Worm (Caenorhabditis elegans) whole organism, L4/young adult: ENCODE measurements around the gene D1044.1.

Source experiments
- W03F9.2 ChIP-seq: fragments of 150-350 bp; optimal IDR thresholded peaks from 2 replicates; lab custom pipeline; 2014; ENCODE audit warnings: missing biosample characterization, missing genetic modification characterization
- dao-5 ChIP-seq: sonication (generic microtip); optimal IDR thresholded peaks from 2 replicates; lab custom pipeline; 2016; ENCODE audit warnings: missing genotype, missing genetic modification characterization, moderate library complexity, missing compliant biosample characterization
- him-1 ChIP-seq: sonication (generic microtip); optimal IDR thresholded peaks from 2 replicates; lab custom pipeline; 2016; ENCODE audit warnings: missing genotype, missing genetic modification reagents, missing genetic modification characterization, missing compliant biosample characterization

D1044.1 gene

DNA sequence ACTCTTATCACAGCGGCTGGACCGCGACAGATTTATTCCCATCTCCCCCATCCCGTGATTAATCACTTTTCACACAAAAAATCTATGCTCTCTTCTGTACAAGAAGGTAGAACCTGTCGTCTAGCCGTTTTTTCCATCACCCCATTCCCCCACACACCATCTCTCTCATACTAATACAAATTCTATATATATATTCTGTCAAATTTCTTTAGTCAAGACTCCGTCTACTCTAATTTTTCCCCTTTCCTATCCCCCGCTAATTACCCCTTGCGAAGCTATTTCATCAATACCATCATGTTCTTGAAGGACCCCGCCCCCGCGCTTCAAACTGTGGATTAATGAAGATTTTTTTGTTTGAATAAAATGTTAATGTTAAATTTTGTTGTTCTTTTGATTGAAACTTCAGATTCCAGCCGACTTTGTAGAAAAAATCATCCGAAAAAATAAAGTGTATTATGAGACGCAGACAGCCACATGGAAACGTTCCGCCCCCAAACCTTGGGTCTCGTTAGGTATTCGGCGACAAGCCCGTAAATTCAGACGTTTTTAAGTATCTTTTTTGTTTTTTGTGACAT lies 38.0 kb upstream of the D1044.1 start:
- TF ChIP-seq dao-5 (tag; lab: Kevin White, UChicago) = no peak
- TF ChIP-seq him-1 (tag; lab: Kevin White, UChicago) = peak; percentile 16
- no peak for TF ChIP-seq W03F9.2 (tag; lab: Kevin White, UChicago)

DNA sequence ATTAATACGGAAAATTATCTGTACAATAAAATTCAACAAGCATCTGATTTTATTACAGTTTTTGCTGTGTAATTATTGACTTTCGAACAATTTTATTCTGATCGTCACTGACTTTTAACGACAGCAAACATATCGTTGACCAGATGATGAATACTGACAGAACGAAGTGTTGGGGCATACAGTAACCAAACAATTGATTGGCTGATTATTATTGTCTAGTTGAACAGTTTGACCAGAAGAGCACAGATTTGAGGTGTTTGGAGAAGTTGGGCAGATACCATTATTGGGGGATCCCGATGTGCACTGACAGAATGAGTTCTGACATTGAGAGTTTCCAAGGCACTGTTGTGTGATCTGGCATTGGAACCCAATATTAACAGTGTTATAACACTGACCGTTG lies 37.2 kb upstream of the D1044.1 start:
- no peak for TF ChIP-seq him-1 (tag; lab: Kevin White, UChicago)
- TF ChIP-seq dao-5 (tag; lab: Kevin White, UChicago) = no peak
- TF ChIP-seq W03F9.2 (tag; lab: Kevin White, UChicago) = no peak

- TF ChIP-seq W03F9.2 (tag; lab: Kevin White, UChicago) (no peak), dao-5 (tag; lab: Kevin White, UChicago) (no peak), him-1 (tag; lab: Kevin White, UChicago) (no peak)
Measured at ce11 chrIII:5508669-5509068, 35.4 kb upstream of the D1044.1 start, which contains the start of gene D1044.7. TSS of gene D1044.7 (minus strand) at chrIII:5508769.

DNA sequence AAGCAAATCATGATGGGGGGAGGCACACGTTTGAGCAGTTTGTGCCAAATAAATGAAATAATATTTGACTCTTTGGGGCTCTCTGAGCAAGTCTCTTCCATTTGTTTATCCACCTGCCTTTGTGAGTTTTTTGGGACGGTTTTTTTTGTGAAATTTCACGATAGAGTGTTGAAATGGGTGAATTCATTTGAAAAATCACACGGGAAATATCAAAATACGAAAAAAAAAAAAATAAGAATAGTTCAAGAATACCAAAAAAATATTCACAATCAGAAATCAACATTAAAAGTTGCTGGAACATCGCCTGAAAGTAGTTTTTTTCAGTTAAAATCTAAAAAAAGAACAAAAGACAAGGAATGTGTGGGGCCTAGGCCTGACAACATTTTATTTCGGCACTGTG lies 31.6 kb upstream of the D1044.1 start, which contains the start of gene pqn-25:
TSS of gene pqn-25 (minus strand) at position 101 of the 400 bp plus-strand sequence.
- TF ChIP-seq dao-5 (tag; lab: Kevin White, UChicago) (no peak), him-1 (tag; lab: Kevin White, UChicago) (no peak), W03F9.2 (tag; lab: Kevin White, UChicago) (no peak)

DNA sequence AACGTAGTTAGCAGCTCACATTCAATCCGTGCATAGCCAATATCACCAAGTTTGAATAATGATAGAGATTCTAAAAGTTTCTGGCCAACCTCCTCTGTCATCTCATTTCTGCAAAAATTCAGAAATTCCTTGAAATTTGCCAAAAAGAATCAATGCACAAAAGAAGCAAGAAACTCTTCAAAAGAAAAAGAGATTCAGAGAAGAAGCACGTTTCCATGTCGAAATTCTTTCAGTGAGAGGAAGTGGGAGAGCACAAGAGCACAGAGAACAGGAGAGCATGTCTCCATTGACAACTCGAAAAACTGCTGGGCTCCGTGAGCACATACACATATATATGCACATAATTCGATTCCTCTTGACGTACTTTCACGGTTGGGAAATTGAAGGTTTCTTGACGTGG lies 26.7 kb upstream of the D1044.1 start, which contains the start of gene nekl-4:
TSS of gene nekl-4 (minus strand) at position 101 of the 400 bp plus-strand sequence.
- TF ChIP-seq dao-5 (tag; lab: Kevin White, UChicago) (no peak), W03F9.2 (tag; lab: Kevin White, UChicago) (no peak), him-1 (tag; lab: Kevin White, UChicago) (no peak)

ce11 chrIII:5521930-5522329 lies 22.2 kb upstream of the D1044.1 start, which contains the start of gene D1044.4:
TSS of gene D1044.4 (minus strand) at chrIII:5522030.
- no peak for TF ChIP-seq dao-5 (tag; lab: Kevin White, UChicago)
- no peak for TF ChIP-seq him-1 (tag; lab: Kevin White, UChicago)
- no peak for TF ChIP-seq W03F9.2 (tag; lab: Kevin White, UChicago)

ce11 chrIII:5525973-5526372 lies 18.1 kb upstream of the D1044.1 start, which contains the start of gene dex-1:
TSS of gene dex-1 (plus strand) at chrIII:5526104.
- TF ChIP-seq W03F9.2 (tag; lab: Kevin White, UChicago) (no peak), him-1 (tag; lab: Kevin White, UChicago) (no peak), dao-5 (tag; lab: Kevin White, UChicago) (no peak)

- TF ChIP-seq him-1 (tag; lab: Kevin White, UChicago) (no peak), W03F9.2 (tag; lab: Kevin White, UChicago) (no peak), dao-5 (tag; lab: Kevin White, UChicago) (no peak)
Measured at ce11 chrIII:5541777-5542176, 2.3 kb upstream of the D1044.1 start.

ce11 chrIII:5543050-5543449 lies 1.0 kb upstream of the D1044.1 start, which contains the start of gene D1044.6:
TSS of gene D1044.6 (minus strand) at chrIII:5543177.
- TF ChIP-seq him-1 (tag; lab: Kevin White, UChicago) = no peak
- TF ChIP-seq dao-5 (tag; lab: Kevin White, UChicago) = no peak
- TF ChIP-seq W03F9.2 (tag; lab: Kevin White, UChicago) = peak; percentile 19

- TF ChIP-seq W03F9.2 (tag; lab: Kevin White, UChicago) (no peak), dao-5 (tag; lab: Kevin White, UChicago) (no peak), him-1 (tag; lab: Kevin White, UChicago) (no peak)
Measured at ce11 chrIII:5546309-5546708, 2.2 kb downstream of the D1044.1 start.

DNA sequence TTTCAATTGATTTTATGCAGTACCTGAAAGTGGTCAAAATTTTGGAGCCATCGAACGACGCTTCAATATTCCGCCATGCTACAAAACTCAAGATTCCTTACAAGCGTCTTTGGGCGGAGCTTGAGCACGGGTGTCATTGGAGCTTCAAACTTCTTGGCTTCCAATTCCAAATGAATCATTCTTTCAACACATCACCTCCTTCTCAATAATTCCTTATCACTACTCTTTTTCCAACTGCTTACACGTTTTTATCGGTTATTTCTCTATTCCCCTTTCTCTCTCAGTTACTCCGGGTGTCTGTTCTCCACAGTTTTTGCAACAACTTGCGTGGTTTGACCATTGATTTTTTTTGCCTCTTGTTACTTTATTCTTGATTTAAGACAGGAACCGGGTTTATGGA lies 2.6 kb downstream of the D1044.1 start, which contains the start of gene F09F7.5:
TSS of gene F09F7.5 (plus strand) at position 258 of the 400 bp plus-strand sequence.
- TF ChIP-seq him-1 (tag; lab: Kevin White, UChicago) (no peak), W03F9.2 (tag; lab: Kevin White, UChicago) (no peak), dao-5 (tag; lab: Kevin White, UChicago) (no peak)

DNA sequence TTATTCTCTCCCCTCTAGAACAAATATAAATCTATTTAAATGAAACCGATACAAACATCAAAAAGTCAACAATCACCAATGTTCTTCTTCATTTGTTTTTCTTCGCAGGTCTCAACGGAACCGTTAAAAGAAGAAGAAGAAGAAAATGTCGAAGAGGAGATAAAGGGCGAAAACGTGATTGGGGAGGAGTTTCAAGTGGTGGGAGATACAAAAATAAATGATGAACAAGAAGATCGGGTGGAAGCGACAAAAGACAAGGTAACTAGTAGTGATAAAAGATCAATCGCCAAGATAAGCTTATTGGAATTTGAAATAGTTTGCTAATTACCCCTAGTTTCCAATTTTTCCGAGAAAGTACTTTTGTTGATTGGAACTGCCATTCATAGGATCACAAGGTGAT lies 6.1 kb downstream of the D1044.1 start:
- TF ChIP-seq W03F9.2 (tag; lab: Kevin White, UChicago) = no peak
- TF ChIP-seq him-1 (tag; lab: Kevin White, UChicago) = no peak
- TF ChIP-seq dao-5 (tag; lab: Kevin White, UChicago) = no peak

- TF ChIP-seq him-1 (tag; lab: Kevin White, UChicago) (no peak), W03F9.2 (tag; lab: Kevin White, UChicago) (no peak), dao-5 (tag; lab: Kevin White, UChicago) (no peak)
Measured at ce11 chrIII:5550844-5551243, 6.7 kb downstream of the D1044.1 start.
